Worm (Caenorhabditis elegans) whole organism, early embryonic: Measurements from ENCODE around the gene cks-1.

Experiments
- B0310.2 ChIP-seq: sonication (generic microtip); optimal IDR thresholded peaks from 2 replicates; lab custom pipeline; 2016; ENCODE audit warnings: mild to moderate bottlenecking, missing genetic modification characterization, missing compliant biosample characterization
- F13C5.2 ChIP-seq: sonication (generic microtip); optimal IDR thresholded peaks from 2 replicates; lab custom pipeline; 2017; ENCODE audit warnings: mild to moderate bottlenecking, missing genetic modification characterization, inconsistent platforms, missing compliant biosample characterization
- aly-1 ChIP-seq: sonication (generic microtip); optimal IDR thresholded peaks from 2 replicates; lab custom pipeline; 2016; ENCODE audit warnings: missing genetic modification characterization, missing compliant biosample characterization
- ama-1 ChIP-seq: fragments of 150-350 bp; optimal IDR thresholded peaks from 2 replicates; lab custom pipeline; 2014
- ceh-13 ChIP-seq: fragments of 200-800 bp; sonication (Bioruptor generic); optimal IDR thresholded peaks from 2 replicates; lab custom pipeline; 2018; ENCODE audit warnings: mild to moderate bottlenecking, missing genetic modification characterization, missing compliant biosample characterization
- ceh-36 ChIP-seq: sonication (generic microtip); optimal IDR thresholded peaks from 2 replicates; lab custom pipeline; 2016; ENCODE audit warnings: missing genetic modification characterization, inconsistent platforms, missing compliant biosample characterization
- ets-7 ChIP-seq: sonication (generic microtip); optimal IDR thresholded peaks from 2 replicates; lab custom pipeline; 2016; ENCODE audit warnings: missing genotype, missing genetic modification characterization, missing compliant biosample characterization
- flt-1 ChIP-seq: fragments of 200-800 bp; sonication (Bioruptor generic); IDR thresholded peaks from 2 replicates; pipeline ENCODE4 v1.3.6; 2022; ENCODE audit warnings: missing genetic modification characterization, missing compliant biosample characterization
- hmbx-1 ChIP-seq: sonication (generic microtip); optimal IDR thresholded peaks from 2 replicates; lab custom pipeline; 2016; ENCODE audit warnings: mild to moderate bottlenecking, missing genetic modification characterization, missing compliant biosample characterization
- hmg-4 ChIP-seq: fragments of 200-800 bp; sonication (Bioruptor generic); optimal IDR thresholded peaks from 2 replicates; lab custom pipeline; 2018; ENCODE audit warnings: mild to moderate bottlenecking, missing genetic modification characterization, missing compliant biosample characterization
- hnd-1 ChIP-seq: sonication (generic microtip); optimal IDR thresholded peaks from 2 replicates; lab custom pipeline; 2016; ENCODE audit warnings: missing genetic modification characterization, missing compliant biosample characterization
- pes-1 ChIP-seq: fragments of 200-800 bp; sonication (Bioruptor generic); IDR thresholded peaks from 2 replicates; pipeline ENCODE4 v1.3.6; 2022; ENCODE audit warnings: missing genetic modification reagents, missing genetic modification characterization, missing compliant biosample characterization
- scrt-1 ChIP-seq: fragments of 200-800 bp; sonication (Bioruptor generic); IDR thresholded peaks from 2 replicates; pipeline ENCODE4 v1.3.6; 2022; ENCODE audit warnings: missing genetic modification characterization, missing compliant biosample characterization
- sea-1 ChIP-seq: fragments of 200-800 bp; sonication (Bioruptor generic); conservative IDR thresholded peaks from 2 replicates; pipeline ENCODE4 v1.3.6; 2022; ENCODE audit warnings: missing genetic modification characterization, missing compliant biosample characterization
- tbx-11 ChIP-seq: fragments of 200-800 bp; sonication (Bioruptor generic); IDR thresholded peaks from 2 replicates; pipeline ENCODE4 v1.3.6; 2022; ENCODE audit warnings: missing genetic modification characterization, missing compliant biosample characterization
- tbx-37 ChIP-seq: fragments of 200-800 bp; sonication (Bioruptor generic); conservative IDR thresholded peaks from 2 replicates; pipeline ENCODE4 v1.3.6; 2022; ENCODE audit warnings: missing genetic modification reagents, missing genetic modification characterization, missing compliant biosample characterization
- tra-4 ChIP-seq: sonication (generic microtip); optimal IDR thresholded peaks from 2 replicates; lab custom pipeline; 2017; ENCODE audit warnings: missing genetic modification characterization, missing compliant biosample characterization

The cks-1 gene

DNA sequence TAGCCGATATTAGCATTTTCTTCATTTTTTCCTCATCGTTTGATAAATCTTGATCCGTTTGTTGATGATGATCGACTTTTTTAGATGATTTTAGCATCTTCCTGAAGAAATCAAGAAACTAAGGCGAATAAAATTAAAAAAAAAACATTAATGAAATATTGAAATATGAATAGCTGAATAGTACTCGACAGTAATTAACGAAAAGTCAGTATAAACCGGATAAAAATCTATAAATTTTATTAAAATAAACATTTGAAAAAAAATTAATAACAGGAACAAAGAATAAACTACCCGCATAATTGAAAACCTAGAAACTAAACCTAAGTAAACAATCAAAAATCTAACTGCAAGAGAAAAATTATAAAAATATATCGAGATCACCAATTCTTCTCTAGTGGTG lies 17.5 kb upstream of the cks-1 start, which contains the start of gene C28C12.12:
TSS of gene C28C12.12 (minus strand) at position 101 of the 400 bp plus-strand sequence.
- TF ChIP-seq ets-7 (tag; lab: Kevin White, UChicago) (no peak), B0310.2 (tag; lab: Kevin White, UChicago) (no peak), ceh-13 (GFP tag; lab: Kevin White, UChicago) (no peak), tbx-37 (GFP tag; lab: Robert Waterston, UW) (no peak)

DNA sequence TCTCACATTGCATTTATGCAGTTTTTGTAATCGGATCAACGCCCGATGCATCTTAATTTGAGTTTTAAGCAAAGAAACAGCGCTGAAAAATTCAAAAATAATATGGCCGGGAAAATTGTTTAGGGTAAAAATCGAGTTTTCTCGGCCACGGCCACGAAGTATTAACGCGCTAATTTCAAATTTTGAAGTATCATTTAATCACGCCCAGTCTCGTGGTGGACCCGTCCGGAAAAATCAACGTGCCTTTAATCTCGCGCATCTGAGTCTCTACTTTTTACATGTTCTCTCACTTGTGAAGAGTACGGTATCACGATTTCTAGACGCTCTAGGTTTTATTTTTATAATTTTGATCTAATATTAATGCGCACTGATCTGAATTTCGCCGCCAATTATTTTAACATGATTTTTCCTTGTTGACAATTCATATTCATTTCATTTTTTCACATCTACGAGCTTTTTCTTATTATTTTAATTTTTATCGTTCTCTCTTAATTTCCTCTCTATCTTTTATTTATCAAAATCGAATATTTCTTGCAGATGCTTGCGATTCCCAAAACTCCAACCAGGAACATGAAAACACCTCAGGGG lies 14.9 kb upstream of the cks-1 start, which contains the start of the genes acdh-13 and mesp-1:
TSS of gene acdh-13 (minus strand) at position 51 of the 588 bp plus-strand sequence.
TSS of gene mesp-1 (plus strand) at position 538 of the 588 bp plus-strand sequence.
- TF ChIP-seq tbx-37 (GFP tag; lab: Robert Waterston, UW) (peak; percentile 54; the same call in 1 of the 2 replicates), aly-1 (no peak)

DNA sequence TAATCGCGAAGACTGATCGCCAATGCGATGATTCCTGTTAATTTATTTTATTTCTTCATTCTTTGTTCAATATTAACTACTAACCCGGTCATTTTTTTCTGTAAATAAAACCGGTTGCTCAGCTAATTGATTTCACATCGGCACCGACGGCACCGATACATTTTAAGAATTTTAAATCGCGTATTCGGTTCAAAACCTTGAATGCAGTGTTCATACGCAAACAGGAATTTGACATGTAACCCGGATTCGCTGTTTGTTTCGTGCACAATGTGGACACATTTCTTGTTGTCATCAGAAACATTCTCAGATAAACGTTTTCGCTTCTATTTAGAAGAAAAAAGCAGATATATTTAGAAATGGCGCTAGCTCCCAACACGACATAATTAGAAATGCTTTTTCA lies 13.8 kb upstream of the cks-1 start:
- TF ChIP-seq flt-1 (GFP tag; lab: Robert Waterston, UW) (no peak), aly-1 (no peak), F13C5.2 (tag; lab: Kevin White, UChicago) (no peak), scrt-1 (GFP tag; lab: Robert Waterston, UW) (no peak), hnd-1 (tag; lab: Kevin White, UChicago) (no peak), hmg-4 (no peak), ceh-13 (GFP tag; lab: Kevin White, UChicago) (no peak), tbx-11 (no peak), ama-1 (no peak), pes-1 (GFP tag; lab: Robert Waterston, UW) (no peak), hmbx-1 (tag; lab: Kevin White, UChicago) (no peak), B0310.2 (tag; lab: Kevin White, UChicago) (no peak)

DNA sequence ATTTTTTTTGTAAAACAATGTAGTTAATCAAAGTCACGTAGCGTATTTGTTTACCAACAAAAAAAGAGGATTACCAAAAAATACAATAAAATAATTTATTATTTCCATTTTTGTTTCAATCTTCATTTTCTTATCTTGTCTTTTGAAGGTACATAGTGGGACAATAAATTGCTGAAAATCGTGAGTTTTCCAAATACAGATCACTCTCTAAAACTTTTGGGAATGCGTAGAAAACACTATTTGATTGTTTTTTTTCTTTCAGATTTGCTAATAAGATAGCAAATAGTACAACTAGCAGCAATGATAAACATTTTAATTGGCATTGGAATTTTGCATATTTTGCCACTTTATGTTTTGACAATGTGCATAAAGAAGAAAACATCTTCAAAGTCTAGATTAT lies 12.3 kb upstream of the cks-1 start, which contains the start of gene C28C12.1:
TSS of gene C28C12.1 (plus strand) at position 301 of the 400 bp plus-strand sequence.
- TF ChIP-seq hmg-4: no peak
- TF ChIP-seq flt-1 (GFP tag; lab: Robert Waterston, UW): no peak
- TF ChIP-seq ets-7 (tag; lab: Kevin White, UChicago): no peak
- TF ChIP-seq F13C5.2 (tag; lab: Kevin White, UChicago): no peak
- no peak for TF ChIP-seq tbx-11
- TF ChIP-seq ceh-36 (tag; lab: Kevin White, UChicago): no peak
- no peak for TF ChIP-seq ceh-13 (GFP tag; lab: Kevin White, UChicago)
- no peak for TF ChIP-seq hnd-1 (tag; lab: Kevin White, UChicago)
- TF ChIP-seq tbx-37 (GFP tag; lab: Robert Waterston, UW): no peak
- no peak for TF ChIP-seq ama-1
- TF ChIP-seq pes-1 (GFP tag; lab: Robert Waterston, UW): no peak
- no peak for TF ChIP-seq sea-1 (GFP tag; lab: Robert Waterston, UW)
- TF ChIP-seq tra-4 (tag; lab: Kevin White, UChicago): no peak

DNA sequence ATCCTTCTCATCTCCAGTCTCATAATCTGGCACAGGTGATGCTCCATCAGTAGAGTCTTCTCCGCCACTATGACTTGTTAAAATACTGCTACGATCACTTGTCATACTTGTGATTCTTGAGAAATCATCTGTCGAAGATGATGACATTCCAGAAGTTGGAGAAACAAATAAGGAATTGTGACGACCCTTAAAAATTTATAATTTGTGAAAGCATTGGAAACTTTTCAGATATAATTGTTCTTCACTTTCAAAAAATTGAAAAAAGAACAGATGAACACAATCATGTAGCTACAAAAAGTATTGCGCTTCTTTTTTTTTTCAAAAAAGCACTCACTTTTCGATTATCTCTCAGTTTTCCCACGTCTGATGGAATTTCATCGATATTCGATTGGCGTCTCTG lies 7.7 kb upstream of the cks-1 start:
- TF ChIP-seq tbx-11 (no peak), hnd-1 (tag; lab: Kevin White, UChicago) (no peak), scrt-1 (GFP tag; lab: Robert Waterston, UW) (no peak)

DNA sequence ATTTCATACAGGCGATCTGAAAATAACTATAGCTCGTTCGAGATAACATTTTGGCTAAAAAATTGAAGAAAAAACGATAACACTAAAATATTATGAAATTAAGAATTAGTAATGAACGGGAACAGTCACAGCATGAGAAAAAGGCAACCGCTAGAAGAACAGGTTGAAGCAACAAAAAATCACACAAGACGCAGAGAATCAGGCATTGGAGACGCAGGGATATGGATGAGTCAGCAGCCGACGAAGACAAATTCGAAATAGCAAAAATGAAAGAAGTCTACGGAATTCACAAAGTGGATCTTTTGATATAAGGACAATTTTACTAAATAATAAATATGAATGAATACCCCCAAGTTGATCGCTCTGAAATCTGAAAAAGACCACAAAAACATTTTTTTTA lies 3.2 kb upstream of the cks-1 start, which contains the start of gene tag-77:
TSS of gene tag-77 (minus strand) at position 15 of the 400 bp plus-strand sequence.
- no peak for TF ChIP-seq ama-1
- no peak for TF ChIP-seq flt-1 (GFP tag; lab: Robert Waterston, UW)
- TF ChIP-seq hnd-1 (tag; lab: Kevin White, UChicago): no peak
- no peak for TF ChIP-seq tbx-11
- no peak for TF ChIP-seq hmg-4
- no peak for TF ChIP-seq scrt-1 (GFP tag; lab: Robert Waterston, UW)
- no peak for TF ChIP-seq pes-1 (GFP tag; lab: Robert Waterston, UW)
- no peak for TF ChIP-seq hmbx-1 (tag; lab: Kevin White, UChicago)
- TF ChIP-seq aly-1: no peak
- no peak for TF ChIP-seq B0310.2 (tag; lab: Kevin White, UChicago)
- no peak for TF ChIP-seq ceh-36 (tag; lab: Kevin White, UChicago)
- no peak for TF ChIP-seq tbx-37 (GFP tag; lab: Robert Waterston, UW)
- no peak for TF ChIP-seq tra-4 (tag; lab: Kevin White, UChicago)
- no peak for TF ChIP-seq sea-1 (GFP tag; lab: Robert Waterston, UW)
- no peak for TF ChIP-seq ceh-13 (GFP tag; lab: Kevin White, UChicago)
- TF ChIP-seq ets-7 (tag; lab: Kevin White, UChicago): no peak

DNA sequence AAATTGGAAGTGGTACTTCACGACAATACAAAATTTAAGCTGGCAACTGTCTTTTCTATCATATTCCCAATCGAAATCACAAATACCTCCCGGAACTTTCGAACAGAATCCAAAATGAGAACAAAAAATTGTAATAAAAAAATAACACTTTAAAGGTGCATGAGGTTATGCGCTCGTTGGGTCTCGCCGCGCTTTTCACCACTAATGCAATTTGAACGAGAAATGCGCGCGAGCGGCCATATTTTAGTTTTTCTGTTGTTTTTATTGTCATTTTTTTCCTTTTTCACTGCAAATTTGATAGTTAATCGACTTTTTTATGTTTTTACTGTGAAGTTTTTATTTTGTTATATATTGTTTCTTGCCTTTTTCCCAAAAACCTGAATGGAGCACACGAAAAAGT lies 2.7 kb upstream of the cks-1 start, which contains the start of gene mes-6:
TSS of gene mes-6 (plus strand) at position 229 of the 400 bp plus-strand sequence.
- TF ChIP-seq hmbx-1 (tag; lab: Kevin White, UChicago) (no peak), hnd-1 (tag; lab: Kevin White, UChicago) (no peak)

DNA sequence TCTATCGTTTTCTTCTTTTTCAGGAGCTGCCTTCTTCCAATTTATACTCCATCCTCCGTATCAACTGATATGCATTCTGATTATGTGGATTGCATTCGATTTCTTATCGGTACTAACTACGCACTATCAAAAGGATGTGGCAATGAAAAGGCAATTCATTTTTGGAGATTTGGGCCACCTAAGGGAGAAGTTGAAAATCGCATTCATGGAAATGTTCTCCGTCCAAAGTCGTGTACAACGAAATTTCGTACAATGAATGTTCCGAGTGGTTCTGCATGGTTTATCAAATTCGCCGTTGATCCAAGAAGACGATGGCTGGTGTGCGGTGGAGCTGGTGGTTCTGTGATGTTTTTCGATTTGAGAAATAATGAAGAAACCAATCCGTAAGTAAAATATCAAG lies 1.0 kb upstream of the cks-1 start, which contains the start of gene C09G4.4:
TSS of gene C09G4.4 (plus strand) at position 301 of the 400 bp plus-strand sequence.
- TF ChIP-seq F13C5.2 (tag; lab: Kevin White, UChicago) (no peak), hnd-1 (tag; lab: Kevin White, UChicago) (no peak), sea-1 (GFP tag; lab: Robert Waterston, UW) (no peak), tra-4 (tag; lab: Kevin White, UChicago) (no peak), ama-1 (no peak), flt-1 (GFP tag; lab: Robert Waterston, UW) (no peak), hmg-4 (no peak), scrt-1 (GFP tag; lab: Robert Waterston, UW) (no peak), tbx-37 (GFP tag; lab: Robert Waterston, UW) (no peak)
